Worm (Caenorhabditis elegans): ENCODE data around the gene idpp-14.

DNA sequence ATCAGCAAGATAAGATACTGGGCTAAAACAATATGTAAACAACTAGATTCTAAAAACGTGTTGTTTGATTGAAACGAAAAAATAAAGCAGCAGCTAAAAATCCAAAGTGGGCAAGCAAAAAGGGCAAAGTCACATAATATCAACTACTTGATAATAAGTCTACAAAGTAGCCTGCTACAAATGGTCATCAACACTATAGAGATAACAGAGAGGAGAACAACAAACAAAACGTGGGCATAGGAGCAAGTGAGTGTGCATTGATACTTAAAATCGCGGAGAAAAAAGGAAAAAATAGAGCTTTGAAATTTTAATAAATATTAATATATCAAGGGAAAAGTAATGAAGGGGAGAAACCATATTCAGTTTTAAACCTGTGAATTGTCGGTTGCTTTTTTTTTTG lies 40.3 kb upstream of the idpp-14 start:
- TF ChIP-seq klf-2 (GFP tag; conservative IDR thresholded peaks at IDR 0.05) (no peak), T22C8.4 (GFP tag; IDR thresholded peaks at IDR 0.05) (no peak), flt-1 (GFP tag; IDR thresholded peaks at IDR 0.05) (no peak), tab-1 (GFP tag; IDR thresholded peaks at IDR 0.05) (no peak)

All from whole organism, midembryonic.